Worm (Caenorhabditis elegans) whole organism, L1 larva: Measurements from ENCODE around the gene T05C1.5.

Experiments used
- F16B12.6 ChIP-seq: fragments of 150-350 bp; optimal IDR thresholded peaks from 2 replicates; lab custom pipeline; 2014; ENCODE audit warnings: missing biosample characterization, missing genetic modification characterization
- egl-27 ChIP-seq, 2 experiments: fragments of 150-350 bp in 1 of 2; sonication (generic microtip); optimal IDR thresholded peaks; 3 replicates each; lab custom pipeline; 2017 to 2018; ENCODE audit warnings: missing biosample characterization in 2 of 2, missing genetic modification characterization in 2 of 2, missing genetic modification reagents in 2 of 2
- elt-2 ChIP-seq: sonication (generic microtip); optimal IDR thresholded peaks from 2 replicates; lab custom pipeline; 2016; ENCODE audit warnings: missing genetic modification characterization, mild to moderate bottlenecking, inconsistent platforms, missing compliant biosample characterization, missing genetic modification reagents
- fkh-10 ChIP-seq: sonication (generic microtip); optimal IDR thresholded peaks from 2 replicates; lab custom pipeline; 2017; ENCODE audit warnings: missing biosample characterization, missing genetic modification reagents, missing genetic modification characterization
- fos-1 ChIP-seq: fragments of 150-350 bp; optimal IDR thresholded peaks from 2 replicates; lab custom pipeline; 2014; ENCODE audit warnings: missing biosample characterization, missing genetic modification characterization
- jun-1 ChIP-seq: fragments of 150-350 bp; optimal IDR thresholded peaks from 2 replicates; lab custom pipeline; 2014; ENCODE audit warnings: missing biosample characterization, missing genetic modification reagents, missing genetic modification characterization
- lin-13 ChIP-seq: fragments of 150-350 bp; optimal IDR thresholded peaks from 2 replicates; lab custom pipeline; 2014; ENCODE audit warnings: missing biosample characterization, missing genetic modification reagents, missing genetic modification characterization
- lin-15B ChIP-seq: fragments of 150-350 bp; sonication (generic microtip); optimal IDR thresholded peaks from 3 replicates; lab custom pipeline; 2014; ENCODE audit warnings: missing biosample characterization, missing genetic modification characterization
- mdl-1 ChIP-seq, 2 experiments: fragments of 150-350 bp; optimal IDR thresholded peaks; 2 replicates each; lab custom pipeline; 2014 to 2017; ENCODE audit warnings: missing biosample characterization in 2 of 2, missing genetic modification characterization in 2 of 2, inconsistent platforms in 1 of 2
- nhr-12 ChIP-seq: sonication (generic microtip); optimal IDR thresholded peaks from 2 replicates; lab custom pipeline; 2017; ENCODE audit warnings: missing biosample characterization, missing genetic modification characterization
- nhr-237 ChIP-seq: fragments of 150-350 bp; optimal IDR thresholded peaks from 2 replicates; lab custom pipeline; 2014; ENCODE audit warnings: missing biosample characterization, missing genetic modification characterization
- unc-130 ChIP-seq: fragments of 150-350 bp; optimal IDR thresholded peaks from 2 replicates; lab custom pipeline; 2017; ENCODE audit warnings: missing biosample characterization, missing genetic modification characterization, inconsistent platforms

DNA sequence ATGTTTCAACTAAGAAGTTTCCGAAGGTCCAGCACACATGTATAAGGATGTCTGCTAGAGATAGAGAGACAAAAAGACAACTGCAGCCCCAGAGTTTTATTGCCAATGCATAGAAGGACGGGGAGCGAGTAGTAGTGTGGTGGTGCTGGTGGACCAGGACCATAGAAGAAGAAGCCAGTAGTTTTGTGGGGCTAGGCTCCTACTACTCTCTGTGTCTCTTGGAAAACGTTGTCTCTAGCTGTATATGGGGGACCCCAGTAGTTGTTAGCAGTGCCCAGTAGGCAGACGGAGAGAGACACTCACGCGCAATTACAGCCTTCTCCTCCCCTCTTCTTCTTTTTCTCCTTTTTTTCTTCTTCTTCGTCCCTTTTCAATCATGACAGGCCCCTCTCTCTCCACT lies 34.6 kb downstream of the T05C1.5 start:
- TF ChIP-seq fkh-10 (GFP tag; lab: Kevin White, UChicago) = no peak
- no peak for TF ChIP-seq egl-27 (tag; optimal IDR thresholded peaks at IDR 0.05; lab: Kevin White, UChicago)
- TF ChIP-seq F16B12.6 (tag; lab: Kevin White, UChicago) = no peak
- TF ChIP-seq mdl-1 (tag; optimal IDR thresholded peaks at IDR 0.05; lab: Kevin White, UChicago) = no peak
- TF ChIP-seq lin-15B = no peak
- no peak for TF ChIP-seq nhr-12 (tag; lab: Kevin White, UChicago)
- no peak for TF ChIP-seq unc-130 (tag; lab: Kevin White, UChicago)
- TF ChIP-seq jun-1 (tag; lab: Kevin White, UChicago) = no peak
- TF ChIP-seq nhr-237 (tag; lab: Kevin White, UChicago) = no peak
- TF ChIP-seq lin-13 (GFP tag; lab: Kevin White, UChicago) = no peak
- no peak for TF ChIP-seq fos-1 (tag; lab: Kevin White, UChicago)
- no peak for TF ChIP-seq elt-2 (tag; lab: Kevin White, UChicago)
